Worm (Caenorhabditis elegans) whole organism, L3 larva: Measurements from ENCODE around the gene rabr-1.

Experiments
- R02D3.7 ChIP-seq: fragments of 150-350 bp; optimal IDR thresholded peaks from 2 replicates; lab custom pipeline; 2014; ENCODE audit warnings: missing biosample characterization, missing genetic modification characterization
- ZK546.5 ChIP-seq: sonication (generic microtip); optimal IDR thresholded peaks from 2 replicates; lab custom pipeline; 2017; ENCODE audit warnings: missing biosample characterization, missing genetic modification characterization
- aly-2 ChIP-seq: fragments of 150-350 bp; optimal IDR thresholded peaks from 2 replicates; lab custom pipeline; 2014; ENCODE audit warnings: missing biosample characterization, missing genetic modification characterization
- ama-1 ChIP-seq: fragments of 150-350 bp; optimal IDR thresholded peaks from 2 replicates; lab custom pipeline; 2018
- ceh-16 ChIP-seq: sonication (generic microtip); optimal IDR thresholded peaks from 2 replicates; lab custom pipeline; 2017; ENCODE audit warnings: missing biosample characterization, missing genetic modification characterization
- ceh-28 ChIP-seq: fragments of 150-350 bp; optimal IDR thresholded peaks from 2 replicates; lab custom pipeline; 2014; ENCODE audit warnings: missing biosample characterization, missing genetic modification reagents, missing genetic modification characterization
- ceh-9 ChIP-seq: sonication (generic microtip); optimal IDR thresholded peaks from 2 replicates; lab custom pipeline; 2018; ENCODE audit warnings: missing biosample characterization, missing genetic modification characterization
- elt-1 ChIP-seq: fragments of 150-350 bp; optimal IDR thresholded peaks from 2 replicates; lab custom pipeline; 2014; ENCODE audit warnings: missing biosample characterization, missing genetic modification characterization
- elt-2 ChIP-seq: sonication (generic microtip); optimal IDR thresholded peaks from 2 replicates; lab custom pipeline; 2016; ENCODE audit warnings: missing genetic modification reagents, mild to moderate bottlenecking, missing genetic modification characterization, missing compliant biosample characterization
- elt-3 ChIP-seq, 3 experiments: fragments of 150-350 bp in 1 of 3; sonication (generic microtip) in 2 of 3; optimal IDR thresholded peaks; 2 replicates in 2 of 3; 4 replicates in 1 of 3; lab custom pipeline; 2014 to 2017; ENCODE audit warnings: missing biosample characterization in 3 of 3, missing genetic modification characterization in 3 of 3
- eor-1 ChIP-seq, 2 experiments: fragments of 150-350 bp; optimal IDR thresholded peaks; 2 replicates each; lab custom pipeline; 2014 to 2018; ENCODE audit warnings: missing biosample characterization in 2 of 2, missing genetic modification characterization in 2 of 2
- fkh-10 ChIP-seq: sonication (generic microtip); optimal IDR thresholded peaks from 2 replicates; lab custom pipeline; 2017; ENCODE audit warnings: missing biosample characterization, missing genetic modification reagents, missing genetic modification characterization
- fkh-2 ChIP-seq: fragments of 150-350 bp; optimal IDR thresholded peaks from 2 replicates; lab custom pipeline; 2014; ENCODE audit warnings: missing biosample characterization, missing genetic modification reagents, missing genetic modification characterization
- fos-1 ChIP-seq: fragments of 150-350 bp; optimal IDR thresholded peaks from 2 replicates; lab custom pipeline; 2014; ENCODE audit warnings: missing biosample characterization, missing genetic modification characterization
- hmg-11 ChIP-seq: sonication (generic microtip); optimal IDR thresholded peaks from 2 replicates; lab custom pipeline; 2016; ENCODE audit warnings: missing genetic modification characterization, missing compliant biosample characterization
- jun-1 ChIP-seq: fragments of 150-350 bp; optimal IDR thresholded peaks from 2 replicates; lab custom pipeline; 2014; ENCODE audit warnings: missing biosample characterization, missing genetic modification reagents, missing genetic modification characterization
- lin-39 ChIP-seq: fragments of 150-350 bp; optimal IDR thresholded peaks from 2 replicates; lab custom pipeline; 2018; ENCODE audit warnings: missing biosample characterization, missing genetic modification reagents, missing genetic modification characterization
- lsy-12 ChIP-seq: sonication (generic microtip); optimal IDR thresholded peaks from 2 replicates; lab custom pipeline; 2016; ENCODE audit warnings: mild to moderate bottlenecking, missing genetic modification characterization, missing compliant biosample characterization
- mdl-1 ChIP-seq: fragments of 150-350 bp; optimal IDR thresholded peaks from 2 replicates; lab custom pipeline; 2014; ENCODE audit warnings: missing biosample characterization, missing genetic modification characterization
- nfya-1 ChIP-seq: sonication (generic microtip); optimal IDR thresholded peaks from 2 replicates; lab custom pipeline; 2017; ENCODE audit warnings: missing genetic modification characterization, mild to moderate bottlenecking, missing compliant biosample characterization, antibody characterized with exemption, moderate library complexity; ENCODE audit not compliant: insufficient read depth
- nhr-11 ChIP-seq: fragments of 150-350 bp; optimal IDR thresholded peaks from 2 replicates; lab custom pipeline; 2014; ENCODE audit warnings: missing biosample characterization, missing genetic modification characterization
- nhr-237 ChIP-seq: fragments of 150-350 bp; optimal IDR thresholded peaks from 2 replicates; lab custom pipeline; 2014; ENCODE audit warnings: missing biosample characterization, missing genetic modification characterization
- nhr-25 ChIP-seq: sonication (generic microtip); optimal IDR thresholded peaks from 2 replicates; lab custom pipeline; 2017; ENCODE audit warnings: missing biosample characterization, missing genetic modification characterization
- nhr-43 ChIP-seq: sonication (generic microtip); optimal IDR thresholded peaks from 2 replicates; lab custom pipeline; 2016; ENCODE audit warnings: mild to moderate bottlenecking, missing genetic modification characterization, missing compliant biosample characterization; ENCODE audit not compliant: poor library complexity, severe bottlenecking
- nhr-67 ChIP-seq: fragments of 150-350 bp; optimal IDR thresholded peaks from 2 replicates; lab custom pipeline; 2014; ENCODE audit warnings: missing biosample characterization, missing genetic modification characterization
- nhr-77 ChIP-seq: fragments of 150-350 bp; optimal IDR thresholded peaks from 2 replicates; lab custom pipeline; 2014; ENCODE audit warnings: missing biosample characterization, missing genetic modification characterization
- pha-4 ChIP-seq: fragments of 150-350 bp; optimal IDR thresholded peaks from 2 replicates; lab custom pipeline; 2014; ENCODE audit warnings: missing biosample characterization, missing genetic modification reagents, missing genetic modification characterization
- pqm-1 ChIP-seq: fragments of 150-350 bp; optimal IDR thresholded peaks from 2 replicates; lab custom pipeline; 2017; ENCODE audit warnings: missing biosample characterization, missing genetic modification characterization, inconsistent platforms
- sea-2 ChIP-seq: fragments of 150-350 bp; sonication (generic microtip); optimal IDR thresholded peaks from 4 replicates; lab custom pipeline; 2014; ENCODE audit warnings: missing biosample characterization, missing genetic modification reagents, missing genetic modification characterization
- skn-1 ChIP-seq: fragments of 150-350 bp; optimal IDR thresholded peaks from 2 replicates; lab custom pipeline; 2014; ENCODE audit warnings: missing biosample characterization, missing genetic modification characterization
- snpc-4 ChIP-seq: fragments of 150-350 bp; optimal IDR thresholded peaks from 2 replicates; lab custom pipeline; 2014; ENCODE audit warnings: missing biosample characterization, missing genetic modification characterization
- unc-39 ChIP-seq: sonication (generic microtip); optimal IDR thresholded peaks from 4 replicates; lab custom pipeline; 2017; ENCODE audit warnings: missing biosample characterization, missing genetic modification characterization
- ztf-11 ChIP-seq: fragments of 150-350 bp; optimal IDR thresholded peaks from 2 replicates; lab custom pipeline; 2014; ENCODE audit warnings: missing biosample characterization, missing genetic modification characterization
- ztf-4 ChIP-seq: fragments of 150-350 bp; optimal IDR thresholded peaks from 2 replicates; lab custom pipeline; 2014; ENCODE audit warnings: missing biosample characterization, missing genetic modification characterization

The rabr-1 gene

ce11 chrX:2526078-2526477, 30.1 kb downstream of the rabr-1 start:
- TF ChIP-seq fos-1 (tag; lab: Kevin White, UChicago) (no peak), sea-2 (no peak), nhr-77 (tag; lab: Kevin White, UChicago) (no peak)

DNA sequence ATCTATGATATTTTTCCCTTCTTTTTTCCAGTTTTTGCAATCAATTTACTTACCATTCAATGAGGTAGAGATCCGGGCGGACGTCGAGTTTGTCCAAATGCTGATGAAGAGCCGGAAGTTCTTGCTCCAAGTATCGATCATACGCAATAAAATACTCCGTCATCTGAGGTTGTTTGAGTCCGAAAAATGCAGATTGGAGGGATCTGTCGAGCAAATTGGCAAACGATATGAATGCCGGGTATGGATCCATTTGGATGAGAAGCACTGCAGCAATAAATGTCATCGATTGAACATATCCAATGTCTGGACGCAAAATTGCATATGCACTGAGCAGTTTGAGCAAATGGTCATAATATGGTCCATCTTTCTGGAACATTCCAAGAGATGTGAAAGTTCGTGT, 31.2 kb downstream of the rabr-1 start:
- TF ChIP-seq nhr-11 (tag; lab: Kevin White, UChicago) (no peak), fos-1 (tag; lab: Kevin White, UChicago) (no peak), nhr-43 (no peak), aly-2 (tag; lab: Kevin White, UChicago) (no peak), ztf-4 (no peak), pha-4 (tag; lab: Kevin White, UChicago) (no peak), skn-1 (tag; lab: Kevin White, UChicago) (no peak), ama-1 (lab: Kevin White, UChicago) (no peak), ceh-28 (tag; lab: Kevin White, UChicago) (no peak), nfya-1 (tag; lab: Kevin White, UChicago) (no peak), ztf-11 (tag; lab: Kevin White, UChicago) (no peak), sea-2 (no peak), fkh-2 (tag; lab: Kevin White, UChicago) (no peak), elt-3 (tag; optimal IDR thresholded peaks at IDR 0.05; lab: Kevin White, UChicago) (no peak), nhr-237 (tag; lab: Kevin White, UChicago) (no peak)

DNA sequence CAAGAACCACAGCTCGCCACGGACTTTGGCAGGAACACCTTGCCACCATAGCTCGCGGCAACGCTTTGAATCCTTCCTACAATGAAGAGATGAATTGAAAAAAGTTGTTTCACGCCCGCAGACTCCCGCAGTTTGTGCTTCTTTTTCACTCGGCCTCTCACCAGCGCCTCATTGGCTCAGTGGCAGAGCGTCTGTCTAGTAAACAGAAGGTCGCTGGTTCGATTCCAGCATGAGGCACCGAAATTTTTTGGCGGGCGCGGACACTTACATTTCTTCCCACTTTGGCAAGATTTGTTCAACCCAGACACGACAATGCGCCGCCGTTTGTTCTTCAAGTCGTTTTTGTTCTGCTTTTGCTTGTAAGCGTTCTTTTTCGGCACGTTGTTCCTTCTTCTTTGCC, 31.9 kb downstream of the rabr-1 start:
- TF ChIP-seq ceh-16 (tag; lab: Kevin White, UChicago), result no peak
- TF ChIP-seq pha-4 (tag; lab: Kevin White, UChicago), result peak; percentile 33
- peak; percentile 19 for TF ChIP-seq skn-1 (tag; lab: Kevin White, UChicago)
- TF ChIP-seq elt-2 (tag; lab: Kevin White, UChicago), result peak; percentile 13
- no peak for TF ChIP-seq nhr-77 (tag; lab: Kevin White, UChicago)
- TF ChIP-seq hmg-11 (tag; lab: Kevin White, UChicago), result peak; percentile 77
- TF ChIP-seq ceh-9, result no peak
- TF ChIP-seq nhr-43, result peak; percentile 9
- TF ChIP-seq nfya-1 (tag; lab: Kevin White, UChicago), result peak; percentile 52
- TF ChIP-seq ztf-4, result peak; percentile 2
- TF ChIP-seq jun-1 (tag; lab: Kevin White, UChicago), result no peak
- TF ChIP-seq snpc-4, result no peak
- TF ChIP-seq eor-1 (tag; optimal IDR thresholded peaks at IDR 0.05; lab: Kevin White, UChicago), result no peak

ce11 chrX:2531276-2531675, 35.3 kb downstream of the rabr-1 start:
- TF ChIP-seq hmg-11 (tag; lab: Kevin White, UChicago), result no peak
- no peak for TF ChIP-seq nhr-11 (tag; lab: Kevin White, UChicago)
- TF ChIP-seq lsy-12 (tag; lab: Kevin White, UChicago), result peak; percentile 0
- TF ChIP-seq nhr-67 (tag; lab: Kevin White, UChicago), result no peak
- TF ChIP-seq pqm-1 (tag; lab: Kevin White, UChicago), result peak; percentile 34
- peak; percentile 16 for TF ChIP-seq nfya-1 (tag; lab: Kevin White, UChicago)
- peak; percentile 54 for TF ChIP-seq elt-2 (tag; lab: Kevin White, UChicago)
- no peak for TF ChIP-seq fkh-2 (tag; lab: Kevin White, UChicago)
- peak; percentile 26 for TF ChIP-seq nhr-25 (tag; lab: Kevin White, UChicago)
- no peak for TF ChIP-seq skn-1 (tag; lab: Kevin White, UChicago)
- TF ChIP-seq R02D3.7, result no peak
- TF ChIP-seq elt-3 (tag; optimal IDR thresholded peaks at IDR 0.05; lab: Kevin White, UChicago), result no peak
- TF ChIP-seq nhr-43, result peak; percentile 55
- TF ChIP-seq pha-4 (tag; lab: Kevin White, UChicago), result peak; percentile 14
- no peak for TF ChIP-seq nhr-237 (tag; lab: Kevin White, UChicago)
- TF ChIP-seq snpc-4, result no peak
- TF ChIP-seq unc-39 (tag; lab: Kevin White, UChicago), result no peak

DNA sequence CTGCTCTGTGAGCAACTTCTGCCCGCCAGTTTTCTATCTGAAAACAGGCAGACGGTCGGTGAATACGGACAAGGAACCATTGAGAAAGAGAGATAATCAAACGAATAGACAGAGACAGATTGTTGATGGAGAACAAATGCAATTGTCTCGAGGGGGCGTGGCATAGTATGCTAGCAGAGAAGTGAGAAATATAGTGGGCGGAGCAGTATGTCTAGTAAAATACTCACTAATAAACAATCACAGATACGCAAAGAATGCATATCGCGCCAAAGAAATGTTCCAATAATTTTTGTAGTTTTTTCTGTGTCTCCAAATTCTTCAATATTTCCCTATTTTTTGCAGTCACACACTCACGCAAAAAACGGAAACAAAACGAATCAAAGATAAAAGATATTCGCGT, 36.4 kb downstream of the rabr-1 start, which contains the start of gene tbc-12:
tbc-12 (minus strand) TSS at position 101 of the 400 bp plus-strand sequence.
- TF ChIP-seq ztf-4 (no peak), lin-39 (tag; lab: Kevin White, UChicago) (no peak), ceh-16 (tag; lab: Kevin White, UChicago) (no peak), elt-1 (no peak), fkh-10 (no peak), elt-2 (tag; lab: Kevin White, UChicago) (no peak), nhr-77 (tag; lab: Kevin White, UChicago) (no peak), ZK546.5 (tag; lab: Kevin White, UChicago) (no peak), mdl-1 (no peak), nhr-25 (tag; lab: Kevin White, UChicago) (no peak)
